Fruit fly (Drosophila melanogaster) S2 (cell line): ENCODE measurements around the gene Qtzl.

Experiments
- CG8478 ChIP-seq: fragments of >200 bp; optimal IDR thresholded peaks from 2 replicates; lab custom pipeline; 2018
- CTCF ChIP-seq, 2 experiments: fragments of >200 bp; optimal IDR thresholded peaks; 2 replicates each; lab custom pipeline; 2018

DNA sequence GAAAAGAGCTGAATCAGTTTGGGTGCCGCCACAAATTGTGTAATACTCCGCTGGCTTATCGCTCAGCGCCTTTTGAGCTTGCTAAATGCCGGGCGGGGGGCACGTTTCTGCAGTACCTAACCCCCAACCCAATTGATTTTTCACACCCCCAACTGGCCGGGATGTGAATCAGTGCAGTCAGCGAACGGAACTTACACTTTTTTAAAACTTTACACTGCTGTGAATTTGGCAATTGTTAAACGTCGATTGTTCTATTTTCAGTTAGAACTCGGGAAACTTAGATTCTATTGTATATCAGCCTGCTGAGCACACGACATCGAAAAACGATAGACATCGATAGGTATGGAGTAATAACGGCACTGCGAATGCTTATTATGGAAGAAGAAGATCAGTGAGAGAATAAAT lies 42.6 kb downstream of the Qtzl start, which contains the start of gene Tom70:
- TF ChIP-seq CG8478 (lab: Kevin White, UChicago) (no peak), CTCF (optimal IDR thresholded peaks at IDR 0.05; lab: Kevin White, UChicago) (no peak)
